Worm (Caenorhabditis elegans) whole organism, L1 larva: Measurements from ENCODE around the gene sre-16.
A peak's percentile ranks its signal among the peaks of the same experiment; 100 is the strongest.

Source experiments
- blmp-1 ChIP-seq: fragments of 150-350 bp; optimal IDR thresholded peaks from 2 replicates; lab custom pipeline; 2014; ENCODE audit warnings: missing biosample characterization, missing genetic modification characterization
- ceh-63 ChIP-seq: fragments of 200-800 bp; sonication (Bioruptor generic); optimal IDR thresholded peaks from 2 replicates; lab custom pipeline; 2018; ENCODE audit warnings: mild to moderate bottlenecking, missing genetic modification characterization, missing compliant biosample characterization
- ceh-82 ChIP-seq, 3 experiments: fragments of 150-350 bp in 1 of 3; sonication (generic microtip) in 2 of 3; optimal IDR thresholded peaks; 2 replicates each; lab custom pipeline; 2014 to 2017; ENCODE audit warnings: missing biosample characterization in 3 of 3, missing genetic modification characterization in 3 of 3
- ceh-88 ChIP-seq: fragments of 200-800 bp; sonication (Bioruptor generic); IDR thresholded peaks from 2 replicates; pipeline ENCODE4 v1.3.6; 2022; ENCODE audit warnings: missing genetic modification characterization, missing compliant biosample characterization
- dpl-1 ChIP-seq, 3 experiments: fragments of 150-350 bp in 2 of 3; sonication (generic microtip) in 1 of 3; optimal IDR thresholded peaks; 2 replicates each; lab custom pipeline; 2014 to 2017; ENCODE audit warnings: missing biosample characterization in 3 of 3, missing genetic modification characterization in 3 of 3, missing genetic modification reagents in 3 of 3
- dsc-1 ChIP-seq: sonication (generic microtip); optimal IDR thresholded peaks from 2 replicates; lab custom pipeline; 2016; ENCODE audit warnings: mild to moderate bottlenecking, missing genetic modification characterization, missing compliant biosample characterization
- efl-1 ChIP-seq, 4 experiments: fragments of 150-350 bp; optimal IDR thresholded peaks in 3 of 4; peaks in 1 of 4; 1 replicate in 1 of 4; 2 replicates in 3 of 4; lab custom pipeline; 2014; ENCODE audit warnings: missing biosample characterization in 2 of 4, missing genetic modification characterization in 2 of 4, missing genetic modification reagents in 2 of 4
- efl-3 ChIP-seq: fragments of 200-800 bp; sonication (Bioruptor generic); optimal IDR thresholded peaks from 2 replicates; lab custom pipeline; 2018; ENCODE audit warnings: mild to moderate bottlenecking, missing genetic modification characterization, missing compliant biosample characterization
- egl-27 ChIP-seq, 2 experiments: fragments of 150-350 bp in 1 of 2; sonication (generic microtip); optimal IDR thresholded peaks; 3 replicates each; lab custom pipeline; 2017 to 2018; ENCODE audit warnings: missing biosample characterization in 2 of 2, missing genetic modification characterization in 2 of 2, missing genetic modification reagents in 2 of 2
- elt-2 ChIP-seq: sonication (generic microtip); optimal IDR thresholded peaks from 2 replicates; lab custom pipeline; 2016; ENCODE audit warnings: missing genetic modification characterization, mild to moderate bottlenecking, inconsistent platforms, missing compliant biosample characterization, missing genetic modification reagents
- elt-3 ChIP-seq, 6 experiments: fragments of 150-350 bp in 1 of 6; sonication (generic microtip); optimal IDR thresholded peaks; 2 replicates each; lab custom pipeline; 2017 to 2018; ENCODE audit warnings: missing biosample characterization in 6 of 6, missing genetic modification characterization in 6 of 6, inconsistent platforms in 1 of 6
- ets-5 ChIP-seq: fragments of 200-800 bp; sonication (Bioruptor generic); IDR thresholded peaks from 2 replicates; pipeline ENCODE4 v1.3.6; 2022; ENCODE audit warnings: missing genetic modification characterization, missing compliant biosample characterization
- fkh-10 ChIP-seq: sonication (generic microtip); optimal IDR thresholded peaks from 2 replicates; lab custom pipeline; 2017; ENCODE audit warnings: missing biosample characterization, missing genetic modification reagents, missing genetic modification characterization
- fkh-4 ChIP-seq: sonication (generic microtip); optimal IDR thresholded peaks from 2 replicates; lab custom pipeline; 2016; ENCODE audit warnings: missing compliant biosample characterization, missing genetic modification characterization, borderline replicate concordance
- fkh-8 ChIP-seq: sonication (generic microtip); optimal IDR thresholded peaks from 2 replicates; lab custom pipeline; 2016; ENCODE audit warnings: mild to moderate bottlenecking, missing genetic modification characterization, missing compliant biosample characterization
- hlh-17 ChIP-seq: fragments of 200-800 bp; sonication (Bioruptor generic); optimal IDR thresholded peaks from 2 replicates; lab custom pipeline; 2018; ENCODE audit warnings: missing genetic modification characterization, mild to moderate bottlenecking, missing compliant biosample characterization, moderate library complexity, borderline replicate concordance
- hlh-4 ChIP-seq: sonication (generic microtip); optimal IDR thresholded peaks from 2 replicates; lab custom pipeline; 2016; ENCODE audit warnings: mild to moderate bottlenecking, missing genetic modification characterization, missing compliant biosample characterization
- isw-1 ChIP-seq: fragments of 200-800 bp; sonication (Bioruptor generic); IDR thresholded peaks from 2 replicates; pipeline ENCODE4 v1.3.6; 2022; ENCODE audit warnings: missing genetic modification characterization, missing compliant biosample characterization
- lin-14 ChIP-seq: fragments of 200-800 bp; sonication (Bioruptor generic); optimal IDR thresholded peaks from 2 replicates; lab custom pipeline; 2018; ENCODE audit warnings: mild to moderate bottlenecking, missing genetic modification characterization, moderate library complexity, missing compliant biosample characterization
- lin-15B ChIP-seq: fragments of 150-350 bp; sonication (generic microtip); optimal IDR thresholded peaks from 3 replicates; lab custom pipeline; 2014; ENCODE audit warnings: missing biosample characterization, missing genetic modification characterization
- lin-35 ChIP-seq, 2 experiments: fragments of 150-350 bp; optimal IDR thresholded peaks; 2 replicates each; lab custom pipeline; 2014; ENCODE audit warnings: missing biosample characterization in 2 of 2, missing genetic modification characterization in 2 of 2, missing genetic modification reagents in 2 of 2
- lir-3 ChIP-seq: sonication (generic microtip); optimal IDR thresholded peaks from 2 replicates; lab custom pipeline; 2016; ENCODE audit warnings: mild to moderate bottlenecking, missing genetic modification characterization, moderate library complexity, missing compliant biosample characterization; ENCODE audit not compliant: poor library complexity
- mab-9 ChIP-seq: fragments of 200-800 bp; sonication (Bioruptor generic); IDR thresholded peaks from 2 replicates; pipeline ENCODE4 v1.3.6; 2022; ENCODE audit warnings: missing genetic modification reagents, missing genetic modification characterization, missing compliant biosample characterization
- mdl-1 ChIP-seq, 2 experiments: fragments of 150-350 bp; optimal IDR thresholded peaks; 2 replicates each; lab custom pipeline; 2014 to 2017; ENCODE audit warnings: missing biosample characterization in 2 of 2, missing genetic modification characterization in 2 of 2, inconsistent platforms in 1 of 2
- mep-1 ChIP-seq: fragments of 150-350 bp; optimal IDR thresholded peaks from 2 replicates; lab custom pipeline; 2014; ENCODE audit warnings: missing biosample characterization, missing genetic modification characterization
- nhr-19 ChIP-seq: fragments of 200-800 bp; sonication (Bioruptor generic); conservative IDR thresholded peaks from 2 replicates; pipeline ENCODE4 v1.3.6; 2022; ENCODE audit warnings: missing genetic modification characterization, missing compliant biosample characterization
- nhr-20 ChIP-seq: sonication (generic microtip); optimal IDR thresholded peaks from 2 replicates; lab custom pipeline; 2016; ENCODE audit warnings: mild to moderate bottlenecking, missing genetic modification characterization, missing compliant biosample characterization
- nhr-237 ChIP-seq: fragments of 150-350 bp; optimal IDR thresholded peaks from 2 replicates; lab custom pipeline; 2014; ENCODE audit warnings: missing biosample characterization, missing genetic modification characterization
- nhr-28 ChIP-seq: fragments of 150-350 bp; optimal IDR thresholded peaks from 2 replicates; lab custom pipeline; 2014; ENCODE audit warnings: missing biosample characterization, missing genetic modification characterization
- nhr-47 ChIP-seq: sonication (generic microtip); optimal IDR thresholded peaks from 2 replicates; lab custom pipeline; 2016; ENCODE audit warnings: mild to moderate bottlenecking, missing genetic modification characterization, moderate library complexity, missing compliant biosample characterization
- nhr-71 ChIP-seq: sonication (generic microtip); optimal IDR thresholded peaks from 2 replicates; lab custom pipeline; 2016; ENCODE audit warnings: mild to moderate bottlenecking, missing genetic modification characterization, moderate library complexity, missing compliant biosample characterization
- nhr-77 ChIP-seq: fragments of 150-350 bp; optimal IDR thresholded peaks from 2 replicates; lab custom pipeline; 2014; ENCODE audit warnings: missing biosample characterization, missing genetic modification characterization
- nhr-84 ChIP-seq: sonication (generic microtip); optimal IDR thresholded peaks from 2 replicates; lab custom pipeline; 2017; ENCODE audit warnings: missing biosample characterization, missing genetic modification characterization
- nhr-90 ChIP-seq: sonication (generic microtip); optimal IDR thresholded peaks from 2 replicates; lab custom pipeline; 2016; ENCODE audit warnings: mild to moderate bottlenecking, missing genetic modification characterization, missing compliant biosample characterization; ENCODE audit not compliant: poor library complexity
- pqm-1 ChIP-seq: sonication (generic microtip); optimal IDR thresholded peaks from 3 replicates; lab custom pipeline; 2017; ENCODE audit warnings: missing biosample characterization, missing genetic modification characterization
- skn-1 ChIP-seq: fragments of 150-350 bp; optimal IDR thresholded peaks from 2 replicates; lab custom pipeline; 2014; ENCODE audit warnings: missing biosample characterization, missing genetic modification characterization
- snu-23 ChIP-seq: sonication (generic microtip); optimal IDR thresholded peaks from 2 replicates; lab custom pipeline; 2016; ENCODE audit warnings: missing genetic modification characterization, missing compliant biosample characterization
- sptf-1 ChIP-seq: fragments of 150-350 bp; optimal IDR thresholded peaks from 2 replicates; lab custom pipeline; 2014; ENCODE audit warnings: missing biosample characterization, missing genetic modification characterization
- sup-37 ChIP-seq: fragments of 200-800 bp; sonication (Bioruptor generic); optimal IDR thresholded peaks from 2 replicates; lab custom pipeline; 2018; ENCODE audit warnings: mild to moderate bottlenecking, missing genetic modification characterization, missing compliant biosample characterization
- tbx-2 ChIP-seq: sonication (generic microtip); optimal IDR thresholded peaks from 2 replicates; lab custom pipeline; 2016; ENCODE audit warnings: missing genetic modification characterization, missing compliant biosample characterization
- vab-15 ChIP-seq: sonication (generic microtip); optimal IDR thresholded peaks from 2 replicates; lab custom pipeline; 2017; ENCODE audit warnings: missing genotype, mild to moderate bottlenecking, missing genetic modification characterization, missing compliant biosample characterization
- xbp-1 ChIP-seq: sonication (generic microtip); optimal IDR thresholded peaks from 2 replicates; lab custom pipeline; 2016; ENCODE audit warnings: missing genetic modification characterization, missing compliant biosample characterization
- zag-1 ChIP-seq: fragments of 150-350 bp; optimal IDR thresholded peaks from 2 replicates; lab custom pipeline; 2014; ENCODE audit warnings: missing biosample characterization, missing genetic modification characterization
- ztf-4 ChIP-seq: fragments of 150-350 bp; optimal IDR thresholded peaks from 2 replicates; lab custom pipeline; 2014; ENCODE audit warnings: missing biosample characterization, missing genetic modification characterization

sre-16 gene

DNA sequence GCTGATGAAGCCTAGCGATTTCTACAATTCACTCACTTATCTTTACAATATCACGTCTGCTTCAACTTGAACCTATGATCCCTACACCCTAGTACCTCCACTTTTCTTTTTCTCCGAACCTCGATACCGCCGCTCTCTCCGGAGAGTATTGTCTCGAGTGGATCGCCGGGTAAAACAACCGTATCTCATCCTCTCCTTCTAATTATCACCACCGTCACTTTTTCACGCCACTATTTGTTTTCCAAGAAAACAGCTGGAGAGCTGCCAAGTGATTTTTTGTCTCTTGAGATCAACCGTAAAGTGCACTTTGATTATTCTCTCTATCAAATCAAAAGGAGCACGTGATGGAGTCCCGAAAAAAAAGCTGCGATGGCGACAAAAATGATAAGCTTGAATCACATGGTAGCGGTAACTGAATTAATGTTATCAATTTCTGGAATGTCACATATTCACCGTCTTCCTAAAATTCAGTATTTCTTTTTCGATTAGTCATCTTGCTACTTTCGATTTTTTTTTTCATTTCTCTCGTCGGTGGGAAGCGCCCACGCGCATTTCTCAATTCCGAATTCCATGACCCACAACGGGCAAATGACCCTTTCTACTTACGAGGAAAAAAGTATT lies 36.3 kb downstream of the sre-16 start:
- TF ChIP-seq mdl-1 (tag; optimal IDR thresholded peaks at IDR 0.05; lab: Kevin White, UChicago), result peak in 1 of 2 experiments; percentile 12
- peak; percentile 73 for TF ChIP-seq blmp-1 (tag; lab: Kevin White, UChicago)
- TF ChIP-seq efl-1 (optimal IDR thresholded peaks at IDR 0.05; lab: Kevin White, UChicago), result no peak
- TF ChIP-seq efl-1 (GFP tag; optimal IDR thresholded peaks at IDR 0.05 in 1 of 2; lab: Kevin White, UChicago), result peak in 1 of 2 experiments; percentile 58
- peak; percentile 34 for TF ChIP-seq nhr-90 (tag; lab: Kevin White, UChicago)
- no peak for TF ChIP-seq ceh-63
- TF ChIP-seq egl-27 (tag; optimal IDR thresholded peaks at IDR 0.05; lab: Kevin White, UChicago), result peak in 1 of 2 experiments; percentile 5
- TF ChIP-seq tbx-2, result peak; percentile 12
- TF ChIP-seq lin-35 (GFP tag; optimal IDR thresholded peaks at IDR 0.05; lab: Kevin White, UChicago), result peak in 1 of 2 experiments; percentile 32
- TF ChIP-seq ets-5 (GFP tag; lab: Robert Waterston, UW), result no peak
- peak; percentile 66 for TF ChIP-seq nhr-77 (tag; lab: Kevin White, UChicago)
- no peak; the same call in 1 of the 2 replicates for TF ChIP-seq nhr-19 (GFP tag; lab: Robert Waterston, UW)
- peak; percentile 6 for TF ChIP-seq nhr-71
- no peak for TF ChIP-seq nhr-84 (tag; lab: Kevin White, UChicago)
- no peak for TF ChIP-seq lin-14 (GFP tag; lab: Kevin White, UChicago)
- peak; percentile 82 for TF ChIP-seq elt-2 (tag; lab: Kevin White, UChicago)
- TF ChIP-seq dsc-1 (tag; lab: Kevin White, UChicago), result no peak
- TF ChIP-seq pqm-1 (tag; lab: Kevin White, UChicago), result no peak
- no peak for TF ChIP-seq ztf-4 (tag; lab: Kevin White, UChicago)
- no peak for TF ChIP-seq efl-3
- no peak for TF ChIP-seq nhr-47
- no peak for TF ChIP-seq isw-1
- no peak for TF ChIP-seq nhr-28 (tag; lab: Kevin White, UChicago)
- no peak for TF ChIP-seq vab-15 (tag; lab: Kevin White, UChicago)
- no peak for TF ChIP-seq elt-3 (tag; optimal IDR thresholded peaks at IDR 0.05; lab: Kevin White, UChicago)
- no peak for TF ChIP-seq hlh-17 (GFP tag; lab: Kevin White, UChicago)
- no peak for TF ChIP-seq dpl-1 (GFP tag; optimal IDR thresholded peaks at IDR 0.05; lab: Kevin White, UChicago)
- TF ChIP-seq, all 84 proteins: peak for 10

DNA sequence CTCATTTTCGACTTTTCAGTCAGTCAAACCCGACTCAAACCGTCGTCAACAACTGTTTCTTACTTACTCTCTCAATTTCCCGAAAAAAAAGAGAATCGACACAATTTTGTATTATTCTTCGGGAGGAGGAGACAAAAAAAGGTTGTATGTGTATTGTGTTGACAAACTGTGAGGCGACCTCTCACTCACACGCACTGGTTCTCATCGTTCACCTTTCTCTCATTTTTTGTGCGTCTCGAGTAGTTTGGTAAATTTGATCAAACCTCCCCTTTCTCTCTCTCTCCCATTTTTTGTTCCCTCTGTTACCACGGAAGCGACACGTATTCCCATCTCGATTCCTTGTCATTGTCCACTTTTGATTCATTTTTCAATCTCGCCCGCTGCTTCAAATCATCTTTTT lies 37.1 kb downstream of the sre-16 start:
- TF ChIP-seq skn-1 (tag; lab: Kevin White, UChicago) (no peak), ets-5 (GFP tag; lab: Robert Waterston, UW) (no peak), xbp-1 (tag; lab: Kevin White, UChicago) (no peak), fkh-4 (no peak), sup-37 (GFP tag; lab: Kevin White, UChicago) (no peak), lin-15B (no peak), ceh-88 (GFP tag; lab: Robert Waterston, UW) (no peak), lin-14 (GFP tag; lab: Kevin White, UChicago) (peak; percentile 68), tbx-2 (peak; percentile 36), mep-1 (tag; lab: Kevin White, UChicago) (no peak), ceh-82 (tag; optimal IDR thresholded peaks at IDR 0.05; lab: Kevin White, UChicago) (no peak), efl-1 (optimal IDR thresholded peaks at IDR 0.05; lab: Kevin White, UChicago) (no peak), efl-1 (GFP tag; optimal IDR thresholded peaks at IDR 0.05 in 1 of 2; lab: Kevin White, UChicago) (peak in 1 of 2 experiments; percentile 55), nhr-20 (tag; lab: Kevin White, UChicago) (no peak), zag-1 (tag; lab: Kevin White, UChicago) (no peak), sptf-1 (tag; lab: Kevin White, UChicago) (no peak), fkh-10 (no peak), hlh-4 (tag; lab: Kevin White, UChicago) (no peak), nhr-77 (tag; lab: Kevin White, UChicago) (peak; percentile 32), snu-23 (GFP tag; lab: Kevin White, UChicago) (no peak), fkh-8 (no peak), elt-2 (tag; lab: Kevin White, UChicago) (no peak), mab-9 (GFP tag; lab: Robert Waterston, UW) (no peak), lir-3 (tag; lab: Kevin White, UChicago) (no peak), nhr-237 (tag; lab: Kevin White, UChicago) (no peak)
- TF ChIP-seq, all 84 proteins: peak for 4
